Fruit fly (Drosophila melanogaster): ENCODE data around the gene CG46448.
A peak's percentile ranks its signal among the peaks of the same experiment; 100 is the strongest.

CG46448 gene

dm6 chr2L:2402194-2402593, 10.7 kb downstream of the CG46448 start:
- no peak for TF ChIP-seq lov (optimal IDR thresholded peaks at IDR 0.05)
- peak; percentile 57; the same call in 1 of the 3 replicates for TF ChIP-seq lov (GFP tag; IDR thresholded peaks at IDR 0.05)
- TF ChIP-seq Hr51 (GFP tag; optimal IDR thresholded peaks at IDR 0.05), result peak in 1 of 2 experiments; percentile 17
- 0 out of 2 replicates have a peak, but pooled peaks have one; percentile 19 for TF ChIP-seq CG32532 (GFP tag; IDR thresholded peaks at IDR 0.05)
- no peak for TF ChIP-seq hkb (optimal IDR thresholded peaks at IDR 0.05)
- TF ChIP-seq hkb (GFP tag; IDR thresholded peaks at IDR 0.05), result peak; percentile 50
- peak; percentile 31 for TF ChIP-seq Sox102F (GFP tag; optimal IDR thresholded peaks at IDR 0.05)
- no peak for TF ChIP-seq CG7786 (GFP tag; optimal IDR thresholded peaks at IDR 0.05)
- TF ChIP-seq sisA (GFP tag; IDR thresholded peaks at IDR 0.05), result 0 out of 2 replicates have a peak, but pooled peaks have one; percentile 26
- no peak for TF ChIP-seq usp (GFP tag; optimal IDR thresholded peaks at IDR 0.05)
- TF ChIP-seq ara (GFP tag; IDR thresholded peaks at IDR 0.05), result 0 out of 2 replicates have a peak, but pooled peaks have one; percentile 38
- no peak for TF ChIP-seq ken (GFP tag; IDR thresholded peaks at IDR 0.05)
- no peak for TF ChIP-seq C15 (GFP tag; IDR thresholded peaks at IDR 0.05)
- TF ChIP-seq lab (GFP tag; optimal IDR thresholded peaks at IDR 0.05), result peak; percentile 36
- TF ChIP-seq otp (GFP tag; IDR thresholded peaks at IDR 0.05), result 0 out of 3 replicates have a peak, but pooled peaks have one; percentile 31
- TF ChIP-seq gsb-n (tag; optimal IDR thresholded peaks at IDR 0.05), result no peak
- TF ChIP-seq CG7556 (GFP tag; optimal IDR thresholded peaks at IDR 0.05), result peak; percentile 26
- peak; percentile 14 for TF ChIP-seq Ssrp (tag; optimal IDR thresholded peaks at IDR 0.05)
- TF ChIP-seq CG16863 (GFP tag; optimal IDR thresholded peaks at IDR 0.05), result no peak
- TF ChIP-seq gce (GFP tag; IDR thresholded peaks at IDR 0.05), result no peak
- TF ChIP-seq CG1602 (GFP tag; optimal IDR thresholded peaks at IDR 0.05), result no peak
- TF ChIP-seq CG17359 (tag; optimal IDR thresholded peaks at IDR 0.05), result peak; percentile 36
- no peak for TF ChIP-seq Scr (GFP tag; IDR thresholded peaks at IDR 0.05; ENCODE audit: partially characterized antibody)
- 0 out of 3 replicates have a peak, but pooled peaks have one; percentile 20 for TF ChIP-seq ci (GFP tag; IDR thresholded peaks at IDR 0.05)
- TF ChIP-seq sens (GFP tag), result peak; percentile 72
- TF ChIP-seq CG4854 (GFP tag; optimal IDR thresholded peaks at IDR 0.05), result no peak
- TF ChIP-seq row (GFP tag; IDR thresholded peaks at IDR 0.05), result peak; percentile 48; the same call in 2 of the 3 replicates
- TF ChIP-seq ind (GFP tag; optimal IDR thresholded peaks at IDR 0.05), result peak; percentile 15
- peak; percentile 57 for TF ChIP-seq Ptx1 (GFP tag; IDR thresholded peaks at IDR 0.05)
- TF ChIP-seq CG3281 (GFP tag; optimal IDR thresholded peaks at IDR 0.05), result no peak
- TF ChIP-seq CG18599 (GFP tag; optimal IDR thresholded peaks at IDR 0.05), result peak; percentile 60
- TF ChIP-seq ttk (GFP tag; IDR thresholded peaks at IDR 0.05), result peak; percentile 35; the same call in 1 of the 2 replicates
- peak; percentile 8 for TF ChIP-seq Hmr (GFP tag; optimal IDR thresholded peaks at IDR 0.05)
- TF ChIP-seq esg (GFP tag; conservative IDR thresholded peaks at IDR 0.05), result peak; percentile 43; the same call in 1 of the 2 replicates
- peak; percentile 35; the same call in 1 of the 2 replicates for TF ChIP-seq Rfx (GFP tag; IDR thresholded peaks at IDR 0.05)
- peak; percentile 46; the same call in 1 of the 2 replicates for TF ChIP-seq CG17328 (GFP tag; IDR thresholded peaks at IDR 0.05)
- no peak for TF ChIP-seq pan (optimal IDR thresholded peaks at IDR 0.05)
- peak in 1 of 2 experiments; percentile 42 for TF ChIP-seq pan (GFP tag; optimal IDR thresholded peaks at IDR 0.05 in 1 of 2, IDR thresholded peaks at IDR 0.05 in 1 of 2)
- TF ChIP-seq CG11504 (tag; optimal IDR thresholded peaks at IDR 0.05), result peak; percentile 54
- TF ChIP-seq org-1 (GFP tag; optimal IDR thresholded peaks at IDR 0.05), result no peak
- no peak for TF ChIP-seq Sox100B (GFP tag; optimal IDR thresholded peaks at IDR 0.05)
- TF ChIP-seq dmrt99B (tag; optimal IDR thresholded peaks at IDR 0.05), result peak; percentile 36
- 0 out of 2 replicates have a peak, but pooled peaks have one; percentile 20 for TF ChIP-seq CG14667 (GFP tag; IDR thresholded peaks at IDR 0.05)
- TF ChIP-seq Tbp (GFP tag; optimal IDR thresholded peaks at IDR 0.05), result no peak
- no peak for TF ChIP-seq CG3838 (GFP tag; optimal IDR thresholded peaks at IDR 0.05)
- 0 out of 2 replicates have a peak, but pooled peaks have one; percentile 28 for TF ChIP-seq CG32772 (GFP tag; IDR thresholded peaks at IDR 0.05)
- TF ChIP-seq CG9817 (tag; optimal IDR thresholded peaks at IDR 0.05), result peak; percentile 20
- peak; percentile 45; the same call in 1 of the 2 replicates for TF ChIP-seq Awh (GFP tag; IDR thresholded peaks at IDR 0.05)
- peak; percentile 48; the same call in 1 of the 2 replicates for TF ChIP-seq Nf-YA (GFP tag; IDR thresholded peaks at IDR 0.05)
- TF ChIP-seq CG13624 (GFP tag; optimal IDR thresholded peaks at IDR 0.05), result no peak
- TF ChIP-seq dm (GFP tag; optimal IDR thresholded peaks at IDR 0.05), result no peak
- TF ChIP-seq vfl (GFP tag; optimal IDR thresholded peaks at IDR 0.05), result no peak

All from whole organism, embryonic.